Worm (Caenorhabditis elegans) whole organism, late embryonic: Measurements from ENCODE around the gene C34F11.5.
A peak's percentile ranks its signal among the peaks of the same experiment; 100 is the strongest.

Source experiments
- C08G9.2 ChIP-seq: sonication (generic microtip); optimal IDR thresholded peaks from 2 replicates; lab custom pipeline; 2016; ENCODE audit warnings: mild to moderate bottlenecking, missing genetic modification characterization, moderate library complexity, missing compliant biosample characterization
- K09A11.1 ChIP-seq: sonication (generic microtip); optimal IDR thresholded peaks from 2 replicates; lab custom pipeline; 2017; ENCODE audit warnings: antibody characterized with exemption, mild to moderate bottlenecking, missing genetic modification characterization, missing compliant biosample characterization; ENCODE audit not compliant: insufficient read depth
- ceh-19 ChIP-seq: fragments of 200-800 bp; sonication (Bioruptor generic); optimal IDR thresholded peaks from 2 replicates; lab custom pipeline; 2018; ENCODE audit warnings: mild to moderate bottlenecking, missing genetic modification characterization, missing compliant biosample characterization
- ceh-22 ChIP-seq: sonication (generic microtip); optimal IDR thresholded peaks from 2 replicates; lab custom pipeline; 2017; ENCODE audit warnings: missing biosample characterization, missing genetic modification characterization
- ceh-34 ChIP-seq: sonication (generic microtip); optimal IDR thresholded peaks from 2 replicates; lab custom pipeline; 2016; ENCODE audit warnings: mild to moderate bottlenecking, missing genetic modification characterization, missing compliant biosample characterization
- ceh-48 ChIP-seq: sonication (generic microtip); optimal IDR thresholded peaks from 2 replicates; lab custom pipeline; 2016; ENCODE audit warnings: missing genetic modification characterization, inconsistent platforms, missing compliant biosample characterization
- ceh-9 ChIP-seq: sonication (generic microtip); optimal IDR thresholded peaks from 2 replicates; lab custom pipeline; 2016; ENCODE audit warnings: mild to moderate bottlenecking, missing genetic modification characterization, inconsistent platforms, missing compliant biosample characterization
- dmd-4 ChIP-seq: sonication (generic microtip); optimal IDR thresholded peaks from 2 replicates; lab custom pipeline; 2016; ENCODE audit warnings: borderline replicate concordance, missing genetic modification characterization, missing compliant biosample characterization
- dve-1 ChIP-seq: sonication (generic microtip); optimal IDR thresholded peaks from 2 replicates; lab custom pipeline; 2017; ENCODE audit warnings: antibody characterized with exemption, mild to moderate bottlenecking, missing genetic modification characterization, missing compliant biosample characterization
- elt-2 ChIP-seq: sonication (generic microtip); optimal IDR thresholded peaks from 2 replicates; lab custom pipeline; 2016; ENCODE audit warnings: missing genetic modification reagents, missing genetic modification characterization, missing compliant biosample characterization
- elt-4 ChIP-seq: sonication (generic microtip); optimal IDR thresholded peaks from 2 replicates; lab custom pipeline; 2016; ENCODE audit warnings: missing genetic modification characterization, missing compliant biosample characterization
- ets-4 ChIP-seq: sonication (generic microtip); optimal IDR thresholded peaks from 2 replicates; lab custom pipeline; 2016; ENCODE audit warnings: missing genetic modification characterization, missing compliant biosample characterization
- fkh-10 ChIP-seq: fragments of 150-350 bp; optimal IDR thresholded peaks from 2 replicates; lab custom pipeline; 2014; ENCODE audit warnings: missing biosample characterization, missing genetic modification reagents, missing genetic modification characterization
- fkh-6 ChIP-seq: sonication (generic microtip); optimal IDR thresholded peaks from 2 replicates; lab custom pipeline; 2016; ENCODE audit warnings: missing genetic modification characterization, missing compliant biosample characterization
- hlh-13 ChIP-seq: fragments of 200-800 bp; sonication (Bioruptor generic); optimal IDR thresholded peaks from 2 replicates; lab custom pipeline; 2018; ENCODE audit warnings: mild to moderate bottlenecking, missing genetic modification characterization, missing compliant biosample characterization
- lim-6 ChIP-seq: sonication (generic microtip); optimal IDR thresholded peaks from 2 replicates; lab custom pipeline; 2016; ENCODE audit warnings: missing genetic modification characterization, missing compliant biosample characterization
- mec-3 ChIP-seq: sonication (generic microtip); optimal IDR thresholded peaks from 2 replicates; lab custom pipeline; 2016; ENCODE audit warnings: borderline replicate concordance, missing genetic modification characterization, missing compliant biosample characterization
- npax-4 ChIP-seq: sonication (generic microtip); optimal IDR thresholded peaks from 2 replicates; lab custom pipeline; 2016; ENCODE audit warnings: missing genetic modification characterization, missing compliant biosample characterization
- odd-2 ChIP-seq: sonication (generic microtip); optimal IDR thresholded peaks from 2 replicates; lab custom pipeline; 2017; ENCODE audit warnings: antibody characterized with exemption, mild to moderate bottlenecking, missing genetic modification characterization, missing compliant biosample characterization
- pag-3 ChIP-seq: sonication (generic microtip); optimal IDR thresholded peaks from 2 replicates; lab custom pipeline; 2016; ENCODE audit warnings: missing compliant biosample characterization, missing genetic modification characterization, borderline replicate concordance
- ref-2 ChIP-seq: sonication (generic microtip); optimal IDR thresholded peaks from 2 replicates; lab custom pipeline; 2016; ENCODE audit warnings: missing genetic modification characterization, missing compliant biosample characterization
- rnt-1 ChIP-seq: sonication (generic microtip); optimal IDR thresholded peaks from 2 replicates; lab custom pipeline; 2016; ENCODE audit warnings: missing genetic modification characterization, missing compliant biosample characterization
- sox-4 ChIP-seq: sonication (generic microtip); optimal IDR thresholded peaks from 2 replicates; lab custom pipeline; 2017; ENCODE audit warnings: mild to moderate bottlenecking, missing genetic modification characterization, inconsistent platforms, missing compliant biosample characterization
- syd-9 ChIP-seq: sonication (generic microtip); optimal IDR thresholded peaks from 2 replicates; lab custom pipeline; 2016; ENCODE audit warnings: mild to moderate bottlenecking, missing genetic modification characterization, moderate library complexity, missing compliant biosample characterization
- tbx-7 ChIP-seq: sonication (generic microtip); optimal IDR thresholded peaks from 2 replicates; lab custom pipeline; 2016; ENCODE audit warnings: missing genotype, missing genetic modification characterization, missing compliant biosample characterization
- ttx-3 ChIP-seq: sonication (generic microtip); optimal IDR thresholded peaks from 2 replicates; lab custom pipeline; 2016; ENCODE audit warnings: missing genetic modification reagents, missing genetic modification characterization, missing compliant biosample characterization
- unc-3 ChIP-seq, 2 experiments: fragments of 200-800 bp in 1 of 2; sonication (Bioruptor generic) in 1 of 2; sonication (generic microtip) in 1 of 2; conservative IDR thresholded peaks in 1 of 2; optimal IDR thresholded peaks in 1 of 2; 2 replicates each; pipeline versions ENCODE4 v1.3.6 to Lab custom; 2016 to 2022; ENCODE audit warnings: missing compliant biosample characterization in 2 of 2, missing genetic modification characterization in 2 of 2, missing genetic modification reagents in 1 of 2
- unc-86 ChIP-seq: sonication (generic microtip); optimal IDR thresholded peaks from 2 replicates; lab custom pipeline; 2016; ENCODE audit warnings: missing genetic modification characterization, missing compliant biosample characterization
- zip-5 ChIP-seq: sonication (generic microtip); optimal IDR thresholded peaks from 2 replicates; lab custom pipeline; 2016; ENCODE audit warnings: missing genetic modification characterization, missing compliant biosample characterization
- ztf-16 ChIP-seq: sonication (generic microtip); optimal IDR thresholded peaks from 2 replicates; lab custom pipeline; 2017; ENCODE audit warnings: missing genetic modification characterization, missing compliant biosample characterization

The C34F11.5 gene

ce11 chrII:5184661-5185545 is 10.7 kb upstream of the C34F11.5 start:
- TF ChIP-seq rnt-1 (no peak), unc-86 (tag; lab: Kevin White, UChicago) (no peak), sox-4 (tag; lab: Kevin White, UChicago) (no peak), elt-2 (tag; lab: Kevin White, UChicago) (peak; percentile 83), ceh-34 (tag; lab: Kevin White, UChicago) (no peak)

- TF ChIP-seq elt-4 (tag; lab: Kevin White, UChicago), result no peak
- TF ChIP-seq elt-2 (tag; lab: Kevin White, UChicago), result peak; percentile 88
Observed at ce11 chrII:5185955-5186539, 9.6 kb upstream of the C34F11.5 start.

- no peak for TF ChIP-seq ceh-22 (tag; lab: Kevin White, UChicago)
- TF ChIP-seq ceh-9 (tag; lab: Kevin White, UChicago), result no peak
- TF ChIP-seq lim-6 (tag; lab: Kevin White, UChicago), result no peak
- TF ChIP-seq dmd-4 (tag; lab: Kevin White, UChicago), result no peak
- no peak for TF ChIP-seq ceh-48
- TF ChIP-seq odd-2 (tag; lab: Kevin White, UChicago), result no peak
- no peak for TF ChIP-seq syd-9
- no peak for TF ChIP-seq npax-4 (tag; lab: Kevin White, UChicago)
- no peak for TF ChIP-seq elt-4 (tag; lab: Kevin White, UChicago)
Observed at ce11 chrII:5186870-5187269, 8.7 kb upstream of the C34F11.5 start.

ce11 chrII:5187469-5187868 is 8.1 kb upstream of the C34F11.5 start, which contains the start of gene crh-2:
TSS of gene crh-2 (minus strand) at chrII:5187569.
- no peak for TF ChIP-seq hlh-13 (GFP tag; lab: Kevin White, UChicago)
- no peak for TF ChIP-seq dve-1
- TF ChIP-seq pag-3 (tag; lab: Kevin White, UChicago), result no peak
- no peak for TF ChIP-seq C08G9.2 (tag; lab: Kevin White, UChicago)
- no peak for TF ChIP-seq mec-3
- TF ChIP-seq ceh-9 (tag; lab: Kevin White, UChicago), result no peak

- TF ChIP-seq ttx-3 (tag; lab: Kevin White, UChicago) (no peak), ceh-19 (GFP tag; lab: Kevin White, UChicago) (no peak)
Observed at ce11 chrII:5187934-5188333, 7.7 kb upstream of the C34F11.5 start.

- TF ChIP-seq elt-2 (tag; lab: Kevin White, UChicago) (peak; percentile 71), ets-4 (tag; lab: Kevin White, UChicago) (no peak), ceh-22 (tag; lab: Kevin White, UChicago) (no peak), fkh-6 (tag; lab: Kevin White, UChicago) (no peak)
Observed at ce11 chrII:5191766-5192165, 3.8 kb upstream of the C34F11.5 start.

- TF ChIP-seq fkh-10 (GFP tag; lab: Kevin White, UChicago) (no peak), K09A11.1 (tag; lab: Kevin White, UChicago) (no peak), ztf-16 (tag; lab: Kevin White, UChicago) (no peak), ref-2 (tag; lab: Kevin White, UChicago) (no peak), ceh-48 (no peak), tbx-7 (no peak), zip-5 (no peak), unc-3 (GFP tag; conservative IDR thresholded peaks at IDR 0.05; lab: Robert Waterston, UW) (no peak), unc-3 (tag; optimal IDR thresholded peaks at IDR 0.05; lab: Kevin White, UChicago) (no peak)
Observed at ce11 chrII:5194066-5194465, 1.5 kb upstream of the C34F11.5 start, which contains the start of gene msp-49. TSS of gene msp-49 (plus strand) at chrII:5194366.
